Worm (Caenorhabditis elegans) whole organism, late embryonic: ENCODE data around the gene cyp-13A11.

Experiments used
- dmd-4 ChIP-seq: sonication (generic microtip); optimal IDR thresholded peaks from 2 replicates; lab custom pipeline; 2016; ENCODE audit warnings: borderline replicate concordance, missing genetic modification characterization, missing compliant biosample characterization
- elt-4 ChIP-seq: sonication (generic microtip); optimal IDR thresholded peaks from 2 replicates; lab custom pipeline; 2016; ENCODE audit warnings: missing genetic modification characterization, missing compliant biosample characterization
- fkh-6 ChIP-seq: sonication (generic microtip); optimal IDR thresholded peaks from 2 replicates; lab custom pipeline; 2016; ENCODE audit warnings: missing genetic modification characterization, missing compliant biosample characterization
- lin-11 ChIP-seq: fragments of 200-800 bp; sonication (Bioruptor generic); optimal IDR thresholded peaks from 2 replicates; lab custom pipeline; 2018; ENCODE audit warnings: mild to moderate bottlenecking, missing genetic modification characterization, missing compliant biosample characterization
- nfya-1 ChIP-seq: sonication (generic microtip); optimal IDR thresholded peaks from 2 replicates; lab custom pipeline; 2017; ENCODE audit warnings: missing genetic modification characterization, mild to moderate bottlenecking, missing compliant biosample characterization, antibody characterized with exemption, moderate library complexity
- nhr-11 ChIP-seq: fragments of 150-350 bp; optimal IDR thresholded peaks from 2 replicates; lab custom pipeline; 2014; ENCODE audit warnings: missing biosample characterization, missing genetic modification characterization
- sox-4 ChIP-seq: sonication (generic microtip); optimal IDR thresholded peaks from 2 replicates; lab custom pipeline; 2017; ENCODE audit warnings: mild to moderate bottlenecking, missing genetic modification characterization, inconsistent platforms, missing compliant biosample characterization
- ttx-3 ChIP-seq: sonication (generic microtip); optimal IDR thresholded peaks from 2 replicates; lab custom pipeline; 2016; ENCODE audit warnings: missing genetic modification reagents, missing genetic modification characterization, missing compliant biosample characterization
- unc-55 ChIP-seq: sonication (generic microtip); optimal IDR thresholded peaks from 2 replicates; lab custom pipeline; 2017; ENCODE audit warnings: missing biosample characterization, missing genetic modification reagents, missing genetic modification characterization

DNA sequence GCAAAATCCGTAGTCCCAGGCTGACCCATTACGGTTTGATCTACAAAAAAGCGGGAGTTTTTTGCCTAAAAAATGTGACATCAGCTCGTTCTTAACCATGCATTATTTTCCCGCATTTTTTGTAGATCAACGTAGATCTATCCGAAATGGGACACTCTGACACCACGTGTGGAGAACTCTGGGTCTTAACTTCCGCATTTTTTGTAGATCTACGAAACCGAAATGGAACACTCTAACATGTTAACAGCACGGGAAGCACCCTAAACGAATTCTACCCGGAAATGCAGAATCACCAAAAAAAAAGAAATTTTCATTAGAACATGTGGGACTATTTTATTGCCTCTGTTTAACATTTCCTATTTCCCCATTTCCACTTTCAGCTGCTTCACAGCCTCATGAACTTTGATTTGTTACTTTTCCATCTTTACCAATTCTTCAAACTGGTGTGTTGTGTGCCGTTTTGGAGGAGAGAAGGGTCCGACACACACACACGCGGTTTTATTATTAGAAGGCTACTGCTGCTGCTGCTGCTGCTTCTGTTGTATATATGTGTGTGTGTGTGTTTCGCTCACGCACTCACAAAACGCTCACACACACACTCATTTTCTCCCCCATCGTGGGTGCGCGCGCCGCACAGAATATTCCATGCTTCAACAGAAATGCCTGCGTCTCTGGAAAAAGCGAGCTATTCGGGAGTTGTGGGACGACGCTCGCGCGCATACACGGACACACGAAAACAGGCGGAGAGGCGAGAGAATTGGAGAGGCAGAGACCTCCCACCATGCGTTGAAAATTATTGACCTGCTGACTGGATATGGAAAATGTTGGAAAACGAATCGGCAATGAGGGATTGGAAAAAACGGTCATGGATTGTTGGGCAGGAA is 47.3 kb downstream of the cyp-13A11 start:
- peak; percentile 83 for TF ChIP-seq dmd-4 (tag; lab: Kevin White, UChicago)
- TF ChIP-seq unc-55 (GFP tag; lab: Kevin White, UChicago), result peak; percentile 83
- TF ChIP-seq ttx-3 (tag; lab: Kevin White, UChicago), result no peak
- no peak for TF ChIP-seq nhr-11
- no peak for TF ChIP-seq sox-4 (tag; lab: Kevin White, UChicago)
- peak; percentile 95 for TF ChIP-seq nfya-1 (tag; lab: Kevin White, UChicago)
- TF ChIP-seq elt-4 (tag; lab: Kevin White, UChicago), result no peak
- TF ChIP-seq fkh-6, result peak; percentile 38
- peak; percentile 4 for TF ChIP-seq lin-11 (tag; lab: Kevin White, UChicago)
